Fruit fly (Drosophila melanogaster) whole organism, pupa: ENCODE measurements around the gene CG2225.

Experiments
- CG12605 ChIP-seq: fragments of 200-800 bp; sonication (Bioruptor generic); IDR thresholded peaks from 2 replicates; pipeline ENCODE4 v1.3.6; 2022; ENCODE audit warnings: missing biosample characterization, missing genetic modification characterization
- CG14655 ChIP-seq: fragments of 200-800 bp; sonication (Bioruptor generic); optimal IDR thresholded peaks from 3 replicates; lab custom pipeline; 2017; ENCODE audit warnings: mild to moderate bottlenecking, missing biosample characterization, missing genetic modification reagents, missing genetic modification characterization
- CG17806 ChIP-seq: fragments of 200-800 bp; sonication (Bioruptor generic); optimal IDR thresholded peaks from 2 replicates; lab custom pipeline; 2018; ENCODE audit warnings: missing biosample characterization, mild to moderate bottlenecking, missing genetic modification characterization, moderate library complexity
- CG32121 ChIP-seq: fragments of 200-800 bp; sonication (Bioruptor generic); IDR thresholded peaks from 2 replicates; pipeline ENCODE4 v1.3.6; 2022; ENCODE audit warnings: missing biosample characterization, missing genetic modification characterization
- CG34367 ChIP-seq: fragments of 200-800 bp; sonication (Bioruptor generic); optimal IDR thresholded peaks from 2 replicates; lab custom pipeline; 2018; ENCODE audit warnings: missing biosample characterization, mild to moderate bottlenecking, missing genetic modification characterization
- CG9948 ChIP-seq: fragments of 200-800 bp; sonication (Bioruptor generic); optimal IDR thresholded peaks from 2 replicates; lab custom pipeline; 2018; ENCODE audit warnings: missing biosample characterization, mild to moderate bottlenecking, missing genetic modification characterization, moderate library complexity
- EcR ChIP-seq: fragments of 200-800 bp; sonication (Bioruptor generic); optimal IDR thresholded peaks from 3 replicates; lab custom pipeline; 2019; ENCODE audit warnings: missing biosample characterization, missing genetic modification characterization, mild to moderate bottlenecking, moderate library complexity, missing genetic modification reagents
- Pif1B ChIP-seq: fragments of 200-800 bp; sonication (Bioruptor generic); optimal IDR thresholded peaks from 3 replicates; lab custom pipeline; 2016; ENCODE audit warnings: missing biosample characterization, missing genetic modification characterization
- fd96Ca ChIP-seq: fragments of 200-800 bp; sonication (Bioruptor generic); IDR thresholded peaks from 3 replicates; pipeline ENCODE4 v1.3.6; 2022; ENCODE audit warnings: missing biosample characterization, missing genetic modification characterization

DNA sequence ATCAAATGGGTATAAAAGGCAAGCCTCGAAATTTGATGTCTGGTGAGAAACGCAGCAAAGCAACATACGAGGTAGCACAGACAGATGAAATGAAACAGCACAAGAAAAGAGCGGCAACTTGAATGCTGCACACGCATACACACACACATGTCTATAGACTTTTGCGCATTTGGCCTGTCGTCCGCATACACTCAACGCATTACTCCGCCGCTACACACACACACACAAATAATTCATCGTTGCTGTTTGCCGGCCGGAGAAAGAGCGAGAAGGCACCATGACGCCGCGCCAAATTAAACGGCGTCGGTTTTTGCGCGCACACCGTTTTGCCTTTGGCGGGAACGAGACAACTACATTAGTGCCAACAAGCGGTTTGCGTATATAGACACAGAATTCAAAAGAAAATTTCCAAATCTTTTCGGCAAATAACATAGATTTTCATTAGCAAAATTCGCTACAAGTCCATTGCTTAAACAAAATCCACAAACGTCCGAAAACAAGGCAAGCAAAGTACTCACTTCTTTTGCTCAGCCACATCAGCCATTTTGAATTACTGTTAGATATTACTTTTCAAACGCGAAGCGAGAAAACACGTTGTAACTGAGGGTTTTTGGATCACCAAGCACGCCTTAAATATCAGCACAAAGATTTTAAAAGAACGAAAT, 48.0 kb downstream of the CG2225 start:
- TF ChIP-seq CG14655 (GFP tag; lab: Kevin White, UChicago) (no peak), EcR (no peak), CG32121 (GFP tag; lab: Robert Waterston, UW) (peak; percentile 26; the same call in 1 of the 2 replicates), CG9948 (tag; lab: Kevin White, UChicago) (no peak), CG34367 (tag; lab: Kevin White, UChicago) (no peak), CG12605 (no peak), Pif1B (GFP tag; lab: Kevin White, UChicago) (no peak), CG17806 (tag; lab: Kevin White, UChicago) (no peak), fd96Ca (GFP tag; lab: Robert Waterston, UW) (no peak)
